Fruit fly (Drosophila melanogaster) whole organism, wandering third instar larva: ENCODE data around the gene CG1074.

Experiments used
- Abd-B ChIP-seq: fragments of >200 bp; optimal IDR thresholded peaks from 2 replicates; lab custom pipeline; 2017; ENCODE audit warnings: missing biosample characterization, missing genetic modification characterization
- CG32264 ChIP-seq: fragments of 200-800 bp; sonication (Bioruptor generic); optimal IDR thresholded peaks from 2 replicates; lab custom pipeline; 2016; ENCODE audit warnings: missing biosample characterization, missing genetic modification characterization
- CG9705 ChIP-seq: fragments of 200-800 bp; sonication (Bioruptor generic); optimal IDR thresholded peaks from 2 replicates; lab custom pipeline; 2018; ENCODE audit warnings: missing biosample characterization, mild to moderate bottlenecking, missing genetic modification characterization
- CrebA ChIP-seq: fragments of 200-800 bp; sonication (Bioruptor generic); optimal IDR thresholded peaks from 2 replicates; lab custom pipeline; 2016; ENCODE audit warnings: missing biosample characterization, mild to moderate bottlenecking, missing genetic modification characterization, borderline replicate concordance
- Dfd ChIP-seq: fragments of >200 bp; optimal IDR thresholded peaks from 2 replicates; lab custom pipeline; 2017; ENCODE audit warnings: missing biosample characterization, missing genetic modification characterization
- Dif ChIP-seq: fragments of 200-275, 200-300 bp; sonication (Bioruptor generic); optimal IDR thresholded peaks from 2 replicates; lab custom pipeline; 2018; ENCODE audit warnings: missing biosample characterization, missing genetic modification characterization; ENCODE audit not compliant: partially characterized antibody
- GATAd ChIP-seq: sonication (Bioruptor generic); optimal IDR thresholded peaks from 2 replicates; lab custom pipeline; 2016; ENCODE audit warnings: missing biosample characterization, missing genetic modification characterization
- HLH106 ChIP-seq: fragments of 200-800 bp; optimal IDR thresholded peaks from 3 replicates; lab custom pipeline; 2019; ENCODE audit warnings: missing biosample characterization, mild to moderate bottlenecking, missing genetic modification characterization, moderate library complexity
- Hnf4 ChIP-seq: fragments of 200-800 bp; sonication (Bioruptor generic); optimal IDR thresholded peaks from 2 replicates; lab custom pipeline; 2016; ENCODE audit warnings: missing biosample characterization, mild to moderate bottlenecking, missing genetic modification characterization
- Hr78 ChIP-seq: fragments of >200 bp; optimal IDR thresholded peaks from 2 replicates; lab custom pipeline; 2017; ENCODE audit warnings: missing biosample characterization, missing genetic modification characterization
- Hr83 ChIP-seq: fragments of 200-300 bp; sonication (Bioruptor generic); optimal IDR thresholded peaks from 2 replicates; lab custom pipeline; 2016; ENCODE audit warnings: missing biosample characterization, mild to moderate bottlenecking, missing genetic modification characterization, moderate library complexity; ENCODE audit not compliant: poor library complexity, severe bottlenecking
- Jra ChIP-seq: sonication (Bioruptor generic); optimal IDR thresholded peaks from 2 replicates; lab custom pipeline; 2016; ENCODE audit warnings: missing biosample characterization, missing genetic modification characterization
- Myc ChIP-seq: fragments of >200 bp; optimal IDR thresholded peaks from 2 replicates; lab custom pipeline; 2017
- N ChIP-seq: fragments of >200 bp; optimal IDR thresholded peaks from 2 replicates; lab custom pipeline; 2018; ENCODE audit warnings: missing biosample characterization, missing external identifiers, missing genetic modification characterization
- OdsH ChIP-seq: fragments of 200-800 bp; sonication (Bioruptor generic); optimal IDR thresholded peaks from 2 replicates; lab custom pipeline; 2016; ENCODE audit warnings: missing biosample characterization, mild to moderate bottlenecking, missing genetic modification characterization
- Rel ChIP-seq, 2 experiments: fragments of 200-800 bp; sonication (Bioruptor generic) in 1 of 2; optimal IDR thresholded peaks; 2 replicates in 1 of 2; 3 replicates in 1 of 2; lab custom pipeline; 2016 to 2019; ENCODE audit warnings: mild to moderate bottlenecking in 2 of 2, missing biosample characterization in 2 of 2, missing genetic modification characterization in 2 of 2, moderate library complexity in 1 of 2
- Sp1 ChIP-seq: fragments of 200-800 bp; sonication (Bioruptor generic); optimal IDR thresholded peaks from 3 replicates; lab custom pipeline; 2019; ENCODE audit warnings: missing biosample characterization, mild to moderate bottlenecking, missing genetic modification characterization, moderate library complexity
- Vsx2 ChIP-seq: fragments of 200-300, 225-300 bp; sonication (Bioruptor generic); optimal IDR thresholded peaks from 2 replicates; lab custom pipeline; 2018; ENCODE audit warnings: missing biosample characterization, missing genetic modification characterization; ENCODE audit not compliant: partially characterized antibody
- br ChIP-seq: fragments of 200-800 bp; sonication (Bioruptor generic); optimal IDR thresholded peaks from 2 replicates; lab custom pipeline; 2016; ENCODE audit warnings: missing biosample characterization, missing genetic modification characterization
- brk ChIP-seq: fragments of 200-800 bp; sonication (Bioruptor generic); optimal IDR thresholded peaks from 2 replicates; lab custom pipeline; 2016; ENCODE audit warnings: missing biosample characterization, mild to moderate bottlenecking, missing genetic modification characterization
- dl ChIP-seq, 2 experiments: fragments of 175-275, 200-275 bp in 1 of 2; fragments of 200-275 bp in 1 of 2; sonication (Bioruptor generic); optimal IDR thresholded peaks; lab custom pipeline; 2018; ENCODE audit warnings: mild to moderate bottlenecking in 2 of 2, missing biosample characterization in 2 of 2, missing genetic modification characterization in 2 of 2, moderate library complexity in 2 of 2; ENCODE audit not compliant: partially characterized antibody in 2 of 2, insufficient read depth in 1 of 2
- dmrt93B ChIP-seq: fragments of 200-800 bp; sonication (Bioruptor generic); optimal IDR thresholded peaks from 2 replicates; lab custom pipeline; 2018; ENCODE audit warnings: missing biosample characterization, mild to moderate bottlenecking, missing genetic modification characterization
- ey ChIP-seq: fragments of 200-800 bp; sonication (Bioruptor generic); optimal IDR thresholded peaks from 2 replicates; lab custom pipeline; 2016; ENCODE audit warnings: missing biosample characterization, missing genetic modification characterization
- foxo ChIP-seq, 2 experiments: fragments of 200-800 bp; sonication (Bioruptor generic); optimal IDR thresholded peaks; 2 replicates in 1 of 2; 3 replicates in 1 of 2; lab custom pipeline; 2016 to 2017; ENCODE audit warnings: missing biosample characterization in 2 of 2, missing genetic modification characterization in 2 of 2
- fru ChIP-seq: fragments of 200-800 bp; sonication (Bioruptor generic); optimal IDR thresholded peaks from 3 replicates; lab custom pipeline; 2016; ENCODE audit warnings: missing biosample characterization, mild to moderate bottlenecking, missing genetic modification characterization
- h ChIP-seq: fragments of 200-800 bp; sonication (Bioruptor generic); optimal IDR thresholded peaks from 3 replicates; lab custom pipeline; 2016; ENCODE audit warnings: missing biosample characterization, mild to moderate bottlenecking, missing genetic modification characterization
- jim ChIP-seq: fragments of 175-275, 200-325 bp; sonication (Bioruptor generic); optimal IDR thresholded peaks from 2 replicates; lab custom pipeline; 2016; ENCODE audit warnings: missing biosample characterization, mild to moderate bottlenecking, missing genetic modification characterization
- lola ChIP-seq: fragments of >200 bp; optimal IDR thresholded peaks from 2 replicates; lab custom pipeline; 2017; ENCODE audit warnings: missing biosample characterization, missing genetic modification characterization
- psq ChIP-seq: fragments of 200-800 bp; sonication (Bioruptor generic); optimal IDR thresholded peaks from 3 replicates; lab custom pipeline; 2017; ENCODE audit warnings: missing biosample characterization, mild to moderate bottlenecking, missing genetic modification characterization, moderate library complexity
- rgr ChIP-seq: fragments of 200-800 bp; sonication (Bioruptor generic); optimal IDR thresholded peaks from 3 replicates; lab custom pipeline; 2016; ENCODE audit warnings: missing biosample characterization, mild to moderate bottlenecking, missing genetic modification characterization
- sage ChIP-seq: fragments of 200-800 bp; sonication (Bioruptor generic); optimal IDR thresholded peaks from 2 replicates; lab custom pipeline; 2016; ENCODE audit warnings: missing biosample characterization, mild to moderate bottlenecking, missing genetic modification characterization
- sv ChIP-seq: fragments of 200-800 bp; sonication (Bioruptor generic); optimal IDR thresholded peaks from 3 replicates; lab custom pipeline; 2016; ENCODE audit warnings: missing biosample characterization, missing genetic modification characterization
- woc ChIP-seq: sonication (Bioruptor generic); optimal IDR thresholded peaks from 2 replicates; lab custom pipeline; 2016; ENCODE audit warnings: missing biosample characterization, mild to moderate bottlenecking, missing genetic modification characterization

Gene CG1074

DNA sequence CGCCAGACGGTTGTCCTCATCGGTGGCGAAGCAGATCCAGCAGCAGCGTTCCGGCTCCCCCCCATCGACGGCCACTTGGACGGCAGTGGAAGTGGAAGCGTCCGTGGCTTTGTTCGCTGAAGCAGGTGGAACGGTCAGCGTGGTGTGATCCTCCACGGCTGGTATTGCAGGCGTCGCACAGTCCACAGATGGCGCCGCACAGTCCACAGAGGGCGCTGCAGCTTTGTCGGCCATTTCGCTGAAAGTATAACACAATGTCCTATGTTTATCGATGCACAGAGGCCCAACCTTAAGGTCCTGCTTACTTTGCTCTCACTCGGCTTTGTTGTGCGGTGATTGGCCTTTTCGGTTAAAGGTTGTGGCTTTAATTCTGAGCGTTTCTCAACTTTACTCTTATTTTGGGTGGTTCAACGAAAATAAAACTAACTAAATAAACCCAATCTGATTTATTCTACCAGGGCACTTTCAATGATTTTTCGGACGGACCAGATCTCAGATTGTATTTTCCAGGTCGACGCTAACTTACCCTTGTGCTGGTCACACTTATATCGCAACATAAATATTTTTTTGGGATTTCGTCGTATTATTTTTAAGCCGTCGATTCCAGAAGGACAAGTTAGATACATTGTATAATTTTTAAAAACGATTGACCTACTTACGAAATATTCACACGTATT lies 36.2 kb upstream of the CG1074 start, which contains the start of gene CG9855:
Gene CG9855, minus strand, starts transcription at position 473 of the 677 bp plus-strand sequence.
- TF ChIP-seq h (peak; percentile 4), woc (GFP tag; lab: Kevin White, UChicago) (peak; percentile 6), Rel (GFP tag; optimal IDR thresholded peaks at IDR 0.05; lab: Kevin White, UChicago) (no peak), Rel (tag; optimal IDR thresholded peaks at IDR 0.05; lab: Kevin White, UChicago) (peak; percentile 92), Hnf4 (GFP tag; lab: Kevin White, UChicago) (no peak), Vsx2 (GFP tag; lab: Kevin White, UChicago) (no peak), sv (GFP tag; lab: Kevin White, UChicago) (no peak), OdsH (GFP tag; lab: Kevin White, UChicago) (no peak)

DNA sequence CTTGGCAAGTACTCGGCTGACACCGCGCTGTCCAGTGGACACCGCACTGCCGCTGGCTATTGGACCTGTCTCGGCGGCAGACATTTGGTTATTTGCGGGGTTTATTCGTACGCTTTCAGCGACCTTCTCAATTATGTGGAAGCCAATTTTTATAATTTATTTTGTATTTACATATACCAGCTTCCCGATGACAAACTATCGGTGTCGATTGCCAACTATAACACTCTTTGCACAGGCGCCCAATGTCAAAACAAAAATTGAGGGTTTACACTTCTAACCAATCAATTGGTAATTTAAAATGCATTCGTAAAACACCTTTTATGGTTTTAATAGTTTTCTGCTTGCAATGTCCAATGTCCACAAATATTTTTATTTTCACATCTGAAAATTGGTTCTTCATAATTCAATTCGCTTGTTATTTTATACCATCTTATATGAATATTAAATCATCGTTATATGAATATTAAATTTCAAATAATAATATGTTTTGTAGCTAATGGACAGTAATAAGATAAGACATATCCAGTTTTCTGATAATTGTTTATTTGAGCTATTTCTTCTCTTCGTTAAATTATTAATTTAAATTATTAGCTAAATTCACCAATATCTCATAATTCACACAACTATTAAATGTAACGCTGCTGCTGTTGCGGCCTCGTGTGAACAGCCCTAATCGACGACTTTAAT lies 33.8 kb upstream of the CG1074 start:
- TF ChIP-seq Hr78 (GFP tag; lab: Kevin White, UChicago) (peak; percentile 67), woc (GFP tag; lab: Kevin White, UChicago) (peak; percentile 62), sage (GFP tag; lab: Kevin White, UChicago) (no peak), h (peak; percentile 11), psq (peak; percentile 65), foxo (GFP tag; optimal IDR thresholded peaks at IDR 0.05; lab: Kevin White, UChicago) (no peak), Abd-B (peak; percentile 48), N (peak; percentile 88), GATAd (GFP tag; lab: Kevin White, UChicago) (no peak), HLH106 (peak; percentile 28), dmrt93B (GFP tag; lab: Kevin White, UChicago) (peak; percentile 16)

DNA sequence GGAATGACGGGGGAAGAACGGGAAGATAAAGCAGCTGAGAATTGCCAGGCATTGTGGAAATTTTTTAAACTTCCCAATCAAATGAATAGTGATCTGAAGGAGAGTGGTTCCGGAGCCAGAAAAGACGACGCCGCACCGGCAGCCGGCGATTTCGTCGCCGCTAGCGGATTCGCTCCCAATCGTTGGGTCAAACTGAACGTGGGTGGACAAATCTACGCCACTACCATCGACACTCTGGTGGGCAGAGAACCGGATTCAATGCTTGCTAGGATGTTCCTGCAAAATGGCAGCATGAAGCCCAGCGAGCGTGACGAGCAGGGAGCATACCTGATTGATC lies 33.3 kb upstream of the CG1074 start, which contains the start of gene CG14647:
Gene CG14647, plus strand, starts transcription at position 14 of the 337 bp plus-strand sequence.
- TF ChIP-seq sage (GFP tag; lab: Kevin White, UChicago) (no peak), Rel (GFP tag; optimal IDR thresholded peaks at IDR 0.05; lab: Kevin White, UChicago) (no peak), Rel (tag; optimal IDR thresholded peaks at IDR 0.05; lab: Kevin White, UChicago) (peak; percentile 96)
- TF ChIP-seq, all 38 proteins: peak for 1

DNA sequence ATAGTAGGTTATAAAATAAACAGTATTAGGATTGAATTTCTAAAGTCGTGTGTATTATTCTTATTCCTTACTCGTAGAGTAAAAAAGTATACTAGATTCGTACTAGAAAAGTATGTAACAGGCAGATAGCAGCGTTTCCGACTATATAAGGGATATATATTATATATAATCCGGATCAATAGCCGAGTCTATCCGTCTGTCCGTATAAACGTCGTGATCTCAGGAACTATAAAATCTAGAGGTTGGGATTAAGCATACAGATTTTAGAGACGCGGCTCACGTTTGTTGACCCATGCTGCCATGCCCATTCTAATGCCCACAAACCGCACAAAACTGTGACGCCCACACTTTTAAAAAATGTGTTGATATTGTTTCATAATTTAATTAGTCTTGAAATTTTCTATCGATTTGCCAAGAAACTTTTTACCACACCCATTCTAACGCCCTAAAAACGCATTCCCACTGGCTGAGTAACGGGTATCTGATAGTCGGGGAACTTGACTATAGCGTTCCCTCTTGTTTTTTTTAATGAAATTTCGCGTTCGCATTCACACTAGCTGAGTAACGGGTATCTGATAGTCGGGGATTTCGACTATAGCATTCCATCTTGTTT lies 31.7 kb upstream of the CG1074 start, which contains the start of gene CG9853:
Gene CG9853, minus strand, starts transcription at position 51 of the 613 bp plus-strand sequence.
- TF ChIP-seq Dfd (peak; percentile 92), rgr (no peak), CG9705 (GFP tag; lab: Kevin White, UChicago) (no peak)
- TF ChIP-seq, all 38 proteins: peak for 1

DNA sequence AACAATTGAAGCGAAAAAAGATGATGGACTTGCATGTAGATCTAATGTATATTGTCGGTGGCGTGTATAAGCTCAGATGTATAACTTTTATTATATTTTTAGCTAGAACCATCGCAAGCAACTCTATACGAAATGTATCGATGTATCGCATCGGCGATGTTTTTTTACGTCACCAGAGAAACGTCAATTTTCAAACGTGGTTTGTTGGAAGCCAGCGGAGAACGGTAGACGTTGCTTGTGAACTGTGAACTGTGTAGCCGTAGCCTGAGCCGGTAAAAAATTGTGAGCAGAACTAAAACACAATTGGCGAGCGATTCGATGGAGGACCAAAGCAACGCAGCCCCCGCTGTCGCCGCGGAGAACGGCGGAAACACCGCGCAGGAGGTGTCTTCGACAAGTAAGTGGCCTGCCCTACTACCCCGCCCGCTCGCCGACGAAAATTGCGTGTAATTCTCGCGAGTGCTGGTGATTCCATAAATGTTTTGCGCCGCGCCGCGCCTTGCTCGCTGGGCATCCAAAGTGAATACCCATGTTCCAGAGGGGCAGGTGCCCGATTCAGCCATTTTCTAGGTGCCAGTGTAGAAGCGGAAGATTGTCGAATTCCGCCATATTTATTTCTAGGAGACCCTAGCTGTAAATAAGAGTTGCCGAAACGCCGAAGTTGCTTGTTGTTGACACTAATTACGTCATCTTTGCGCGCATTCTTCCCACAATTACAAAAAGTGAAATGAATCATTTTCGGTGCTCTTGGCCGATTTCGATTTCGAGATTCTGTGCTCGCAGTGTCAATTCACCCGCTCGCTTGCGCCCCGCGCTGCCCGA lies 30.7 kb upstream of the CG1074 start, which contains the start of gene lost:
Gene lost, plus strand, starts transcription at position 193 of the 822 bp plus-strand sequence.
- peak; percentile 44 for TF ChIP-seq woc (GFP tag; lab: Kevin White, UChicago)
- TF ChIP-seq CrebA (GFP tag; lab: Kevin White, UChicago): no peak
- TF ChIP-seq ey (GFP tag; lab: Kevin White, UChicago): no peak
- no peak for TF ChIP-seq jim (GFP tag; lab: Kevin White, UChicago)
- peak; percentile 57 for TF ChIP-seq Dif
- no peak for TF ChIP-seq dmrt93B (GFP tag; lab: Kevin White, UChicago)
- TF ChIP-seq Myc (lab: Kevin White, UChicago): peak; percentile 68
- no peak for TF ChIP-seq br (GFP tag; lab: Kevin White, UChicago)
- TF ChIP-seq Vsx2 (GFP tag; lab: Kevin White, UChicago): no peak
- no peak for TF ChIP-seq CG32264 (GFP tag; lab: Kevin White, UChicago)
- no peak for TF ChIP-seq Jra (GFP tag; lab: Kevin White, UChicago)
- TF ChIP-seq Hr83 (GFP tag; lab: Kevin White, UChicago): peak; percentile 66
- TF ChIP-seq h: no peak
- no peak for TF ChIP-seq brk (GFP tag; lab: Kevin White, UChicago)
- no peak for TF ChIP-seq lola
- no peak for TF ChIP-seq sage (GFP tag; lab: Kevin White, UChicago)
- TF ChIP-seq fru (GFP tag; lab: Kevin White, UChicago): no peak
- TF ChIP-seq dl (GFP tag; optimal IDR thresholded peaks at IDR 0.05; lab: Kevin White, UChicago; ENCODE audit: insufficient read depth in 1 of 2, partially characterized antibody in 2 of 2): no peak
- TF ChIP-seq Abd-B: no peak
- no peak for TF ChIP-seq OdsH (GFP tag; lab: Kevin White, UChicago)
- no peak for TF ChIP-seq Rel (GFP tag; optimal IDR thresholded peaks at IDR 0.05; lab: Kevin White, UChicago)
- TF ChIP-seq Rel (tag; optimal IDR thresholded peaks at IDR 0.05; lab: Kevin White, UChicago): peak; percentile 58
- TF ChIP-seq GATAd (GFP tag; lab: Kevin White, UChicago): no peak
- peak; percentile 29 for TF ChIP-seq HLH106
- TF ChIP-seq rgr: peak; percentile 43
- peak; percentile 1 for TF ChIP-seq Sp1 (GFP tag; lab: Kevin White, UChicago)
- no peak for TF ChIP-seq N
- TF ChIP-seq sv (GFP tag; lab: Kevin White, UChicago): no peak
- no peak for TF ChIP-seq psq
- TF ChIP-seq Hr78 (GFP tag; lab: Kevin White, UChicago): no peak
